Worm (Caenorhabditis elegans): ENCODE data around the gene F49H12.7.

Gene F49H12.7

DNA sequence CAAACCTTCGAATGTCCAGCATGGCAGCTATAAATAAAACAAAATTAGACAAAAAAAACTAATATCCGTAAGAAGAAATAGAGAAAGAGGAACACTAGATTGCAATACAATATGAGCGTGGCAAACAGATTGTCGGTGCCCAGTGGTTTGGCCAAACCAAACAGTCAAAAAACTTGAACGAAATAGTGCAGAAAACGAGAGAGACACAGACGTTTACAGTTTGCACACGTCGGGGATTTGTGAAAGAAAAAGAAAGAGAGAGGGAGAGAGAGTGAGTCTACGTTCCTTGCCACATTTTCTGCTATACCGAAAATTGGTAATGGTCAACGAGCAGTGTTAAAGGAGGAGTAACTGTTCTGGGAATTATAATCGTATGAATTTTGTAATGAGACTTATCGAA, 29.7 kb upstream of the F49H12.7 start, which contains the start of gene ergi-1:
ergi-1 (minus strand) TSS at position 101 of the 400 bp plus-strand sequence.
- TF ChIP-seq pqm-1 (tag; optimal IDR thresholded peaks at IDR 0.05) (no peak), hlh-8 (tag; optimal IDR thresholded peaks at IDR 0.05) (no peak), sdc-2 (tag; optimal IDR thresholded peaks at IDR 0.05) (no peak), pat-9 (tag; optimal IDR thresholded peaks at IDR 0.05) (no peak), K09A11.1 (tag; optimal IDR thresholded peaks at IDR 0.05; ENCODE audit: insufficient read depth) (no peak)

DNA sequence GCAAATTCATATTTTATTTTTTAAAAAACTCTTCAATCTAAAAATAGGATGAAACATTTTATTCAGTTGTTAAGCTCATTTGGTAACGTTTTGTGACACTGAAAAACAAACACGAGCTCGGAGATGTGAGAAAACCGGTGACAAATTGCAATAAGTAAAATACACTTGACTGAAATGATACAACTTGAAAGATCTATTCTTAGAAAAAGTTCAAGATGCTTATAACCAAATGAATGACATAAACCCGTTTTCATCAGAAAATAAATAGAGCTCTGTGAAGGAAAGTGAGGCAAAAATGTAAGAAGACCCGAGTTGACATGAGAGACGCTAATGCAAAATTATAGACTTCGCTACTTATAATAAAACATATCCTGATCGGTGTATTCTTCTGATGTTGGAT, 25.5 kb upstream of the F49H12.7 start, which contains the start of gene smex-2:
smex-2 (minus strand) TSS at position 101 of the 400 bp plus-strand sequence.
- TF ChIP-seq hlh-6 (tag; optimal IDR thresholded peaks at IDR 0.05) (no peak), fkh-6 (tag; optimal IDR thresholded peaks at IDR 0.05) (no peak), syd-9 (tag; optimal IDR thresholded peaks at IDR 0.05) (no peak), ceh-18 (tag; optimal IDR thresholded peaks at IDR 0.05) (no peak), eyg-1 (tag; optimal IDR thresholded peaks at IDR 0.05) (no peak), gmeb-2 (tag; optimal IDR thresholded peaks at IDR 0.05) (no peak), ceh-31 (tag; optimal IDR thresholded peaks at IDR 0.05) (no peak), sox-4 (tag; optimal IDR thresholded peaks at IDR 0.05) (no peak), K02D7.2 (tag; optimal IDR thresholded peaks at IDR 0.05) (no peak), pat-9 (tag; optimal IDR thresholded peaks at IDR 0.05) (no peak), ceh-19 (GFP tag; optimal IDR thresholded peaks at IDR 0.05) (no peak)

ce11 chrX:2040877-2041276, 24.0 kb upstream of the F49H12.7 start:
- no peak for TF ChIP-seq fax-1 (tag; optimal IDR thresholded peaks at IDR 0.05)
- no peak for TF ChIP-seq pros-1 (tag; optimal IDR thresholded peaks at IDR 0.05)
- TF ChIP-seq ceh-31 (tag; optimal IDR thresholded peaks at IDR 0.05): no peak
- no peak for TF ChIP-seq ceh-45 (GFP tag; IDR thresholded peaks at IDR 0.05)
- TF ChIP-seq ahr-1 (tag; optimal IDR thresholded peaks at IDR 0.05): no peak
- TF ChIP-seq T23F11.4 (GFP tag; optimal IDR thresholded peaks at IDR 0.05): no peak
- no peak for TF ChIP-seq pag-3 (tag; optimal IDR thresholded peaks at IDR 0.05; ENCODE audit: borderline replicate concordance)
- no peak for TF ChIP-seq unc-86 (tag; optimal IDR thresholded peaks at IDR 0.05)
- no peak for TF ChIP-seq ama-1 (optimal IDR thresholded peaks at IDR 0.05)
- no peak for TF ChIP-seq pha-2 (tag; optimal IDR thresholded peaks at IDR 0.05)
- TF ChIP-seq dve-1 (tag; optimal IDR thresholded peaks at IDR 0.05): no peak
- TF ChIP-seq lin-11 (tag; optimal IDR thresholded peaks at IDR 0.05): no peak
- TF ChIP-seq odd-2 (tag; optimal IDR thresholded peaks at IDR 0.05): no peak

- TF ChIP-seq nhr-232 (tag; optimal IDR thresholded peaks at IDR 0.05) (no peak), mec-3 (tag; optimal IDR thresholded peaks at IDR 0.05; ENCODE audit: borderline replicate concordance) (no peak), pax-1 (tag; optimal IDR thresholded peaks at IDR 0.05) (no peak), unc-42 (tag; optimal IDR thresholded peaks at IDR 0.05) (no peak), ceh-18 (tag; optimal IDR thresholded peaks at IDR 0.05) (no peak), lin-11 (tag; optimal IDR thresholded peaks at IDR 0.05) (no peak), ref-2 (tag; optimal IDR thresholded peaks at IDR 0.05) (no peak), ceh-34 (tag; optimal IDR thresholded peaks at IDR 0.05) (no peak), ets-4 (tag; optimal IDR thresholded peaks at IDR 0.05) (no peak), gmeb-2 (tag; optimal IDR thresholded peaks at IDR 0.05) (no peak), hlh-15 (tag; optimal IDR thresholded peaks at IDR 0.05) (no peak), hlh-30 (tag; optimal IDR thresholded peaks at IDR 0.05; ENCODE audit: insufficient read depth) (no peak), elt-2 (tag; optimal IDR thresholded peaks at IDR 0.05) (no peak), rnt-1 (tag; optimal IDR thresholded peaks at IDR 0.05) (no peak), sdc-2 (tag; optimal IDR thresholded peaks at IDR 0.05) (no peak), hlh-13 (GFP tag; optimal IDR thresholded peaks at IDR 0.05) (no peak), elt-4 (tag; optimal IDR thresholded peaks at IDR 0.05) (no peak), ceh-9 (tag; optimal IDR thresholded peaks at IDR 0.05) (no peak)
Measured at ce11 chrX:2041448-2042138, 23.2 kb upstream of the F49H12.7 start.
